Fruit fly (Drosophila melanogaster) whole organism, larva: Measurements from ENCODE around the gene Tpr2.

Source experiments
- noc ChIP-seq: fragments of 200-800 bp; sonication (Bioruptor generic); optimal IDR thresholded peaks from 3 replicates; lab custom pipeline; 2019; ENCODE audit warnings: missing biosample characterization, mild to moderate bottlenecking, missing genetic modification characterization, moderate library complexity

Gene Tpr2

DNA sequence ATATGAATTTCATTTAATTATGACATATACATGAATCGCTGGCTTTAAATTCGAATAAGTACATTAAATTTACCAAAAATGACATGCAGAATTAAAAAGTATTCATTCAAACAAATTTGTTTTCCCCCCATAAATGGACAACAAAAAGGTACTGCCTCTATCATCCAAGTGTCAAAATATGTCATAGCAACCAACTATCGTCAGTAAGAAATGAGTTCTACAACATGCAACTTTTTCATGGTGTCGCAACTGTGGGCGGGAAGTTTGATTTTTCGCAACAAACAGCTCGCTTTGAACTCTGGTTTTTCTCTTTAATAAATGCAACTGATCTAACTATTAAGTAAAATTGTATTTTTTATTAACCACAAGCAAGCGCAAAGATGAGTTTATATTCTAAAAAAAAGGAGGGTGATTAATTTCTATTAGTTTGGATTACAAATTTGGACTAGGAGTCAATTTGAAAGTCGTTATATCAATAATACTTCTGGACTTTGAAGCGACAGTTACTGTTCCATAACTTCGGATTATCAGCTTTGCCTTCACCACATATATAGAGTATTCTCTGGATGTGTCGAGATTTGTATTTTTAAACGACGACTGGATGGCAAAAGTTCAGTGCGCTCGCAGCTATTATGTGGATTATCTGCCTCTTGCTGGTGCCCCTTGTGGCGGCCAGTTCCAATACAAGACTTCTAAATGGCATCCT lies 3.6 kb upstream of the Tpr2 start, which contains the start of gene Nepl8:
Gene Nepl8, plus strand, starts transcription at position 578 of the 706 bp plus-strand sequence.
- no peak for TF ChIP-seq noc (tag; lab: Kevin White, UChicago)

DNA sequence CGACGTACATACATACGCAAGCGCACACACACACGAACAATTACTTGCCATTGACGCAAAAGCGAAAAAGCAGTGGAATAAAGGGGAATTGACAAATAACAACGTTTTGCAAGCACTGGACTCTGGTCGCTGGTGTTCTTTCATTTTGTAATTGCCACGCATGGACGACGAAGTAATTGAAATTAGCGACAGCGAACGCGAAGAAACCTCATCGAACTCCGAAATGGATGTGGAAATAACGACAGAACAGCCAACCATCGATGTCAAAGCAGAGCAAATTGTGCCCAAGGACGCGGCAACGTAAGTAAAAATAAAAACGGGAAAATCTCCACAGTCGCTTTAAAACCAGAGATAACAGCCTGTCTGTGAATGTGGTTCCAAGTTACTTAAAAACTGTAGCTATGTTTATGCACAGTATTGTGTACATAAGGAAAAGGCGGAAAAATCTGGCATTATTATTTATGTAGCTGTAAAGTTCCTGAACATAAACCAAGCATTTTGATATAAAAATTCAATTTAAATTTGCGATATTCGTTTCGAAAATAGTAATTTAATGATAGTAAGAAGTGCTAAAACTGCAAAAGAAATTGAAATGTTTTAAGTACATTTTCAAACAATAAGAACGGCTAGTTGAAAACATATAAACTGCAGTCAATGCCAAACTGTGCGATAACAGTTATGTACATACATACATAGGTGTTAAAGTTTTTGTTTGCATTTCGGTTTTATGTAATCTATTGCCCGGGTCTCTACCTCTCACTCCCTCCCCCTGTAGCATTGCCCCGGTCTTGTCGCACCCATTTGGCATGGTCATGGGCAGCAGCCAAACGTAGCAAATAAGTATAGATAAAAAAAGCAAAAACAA lies 644 bp downstream of the Tpr2 start:
- no peak for TF ChIP-seq noc (tag; lab: Kevin White, UChicago)

DNA sequence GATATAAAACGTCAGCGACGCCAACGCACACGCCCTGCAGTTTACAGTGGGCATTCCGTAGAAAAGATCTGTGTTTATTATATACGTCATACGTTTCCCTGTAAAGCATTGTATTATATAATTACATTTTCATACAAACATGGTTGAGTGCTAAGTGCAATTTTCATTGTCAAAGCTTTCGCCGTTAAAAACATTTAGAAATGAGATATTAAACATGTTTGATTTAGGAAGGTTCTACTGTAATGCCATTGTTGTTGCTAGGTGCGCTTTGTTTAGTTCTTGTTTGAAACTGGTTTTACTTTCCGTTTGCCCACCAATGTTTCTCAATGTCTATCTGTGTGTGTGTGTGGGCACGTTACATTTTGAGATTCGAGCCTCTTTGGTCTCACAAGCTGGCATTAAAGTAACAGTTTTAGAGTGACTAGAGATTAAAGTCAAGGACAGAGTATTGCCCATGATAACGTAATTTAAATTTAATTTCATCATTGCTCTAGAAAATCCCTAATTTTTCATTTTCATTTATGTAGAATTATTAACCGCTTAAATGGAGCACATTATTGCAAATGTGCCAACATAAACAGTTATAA lies 1.4 kb downstream of the Tpr2 start:
- TF ChIP-seq noc (tag; lab: Kevin White, UChicago), result peak; percentile 76

DNA sequence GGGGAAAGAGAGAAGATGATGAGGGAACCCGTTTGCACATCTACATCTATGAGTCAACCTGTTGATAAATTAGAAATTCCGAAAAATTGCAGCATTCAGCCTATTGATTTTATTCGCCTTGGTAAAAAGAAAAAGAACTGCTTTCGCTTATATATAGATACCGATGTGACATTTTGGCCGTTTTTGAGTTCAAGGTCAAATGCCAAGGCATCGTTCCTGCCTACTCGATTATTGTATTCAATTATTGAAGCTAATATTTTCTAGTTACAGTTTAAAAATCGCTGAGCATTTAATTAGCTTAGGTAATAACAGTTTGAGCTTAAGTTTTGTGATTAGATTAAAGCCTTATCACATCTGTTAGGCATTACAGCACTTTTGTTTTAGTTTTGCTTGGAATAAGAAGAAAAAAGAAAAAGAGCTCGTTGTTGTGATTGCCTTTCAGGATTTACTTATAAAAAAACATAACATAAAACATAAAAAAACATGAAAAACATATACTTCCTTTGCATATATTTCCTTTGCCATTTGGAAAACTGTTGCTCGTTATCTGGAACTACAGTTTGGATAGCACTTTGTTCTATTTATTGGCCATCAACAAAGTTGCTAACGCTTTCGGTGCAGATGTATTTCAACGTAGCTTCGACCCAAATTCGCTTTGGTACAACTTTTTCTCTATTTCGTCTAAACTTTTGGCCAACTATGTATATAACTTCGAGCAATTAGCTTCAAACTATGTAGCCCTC lies 2.8 kb downstream of the Tpr2 start:
- TF ChIP-seq noc (tag; lab: Kevin White, UChicago), result no peak

DNA sequence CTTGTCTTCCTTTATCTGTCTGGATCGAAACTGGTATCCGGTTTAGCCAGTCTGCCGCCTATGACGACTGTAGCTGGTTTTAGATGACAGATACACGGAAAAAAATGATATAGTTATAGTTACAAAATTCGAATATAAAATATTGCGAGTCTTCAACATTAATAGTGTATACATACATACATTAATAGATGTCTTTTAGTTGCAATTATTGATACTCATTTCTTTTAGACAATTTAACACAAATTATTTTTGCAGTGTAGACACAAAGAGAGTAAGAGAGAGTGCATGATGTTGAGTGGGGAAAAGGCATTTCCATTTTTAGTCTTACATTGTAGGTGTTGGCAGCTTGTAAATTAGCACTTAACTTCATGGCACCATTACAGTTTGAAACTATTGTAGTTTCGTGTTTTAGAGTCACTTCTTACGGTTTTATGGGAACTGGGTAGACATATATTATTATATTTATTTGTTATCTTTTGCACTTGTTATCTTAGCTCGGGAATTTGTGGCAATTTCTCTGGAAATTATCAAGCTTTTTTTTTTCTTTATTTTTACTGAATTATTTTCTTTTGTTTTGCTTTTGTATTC lies 3.9 kb downstream of the Tpr2 start:
- TF ChIP-seq noc (tag; lab: Kevin White, UChicago), result peak; percentile 87

DNA sequence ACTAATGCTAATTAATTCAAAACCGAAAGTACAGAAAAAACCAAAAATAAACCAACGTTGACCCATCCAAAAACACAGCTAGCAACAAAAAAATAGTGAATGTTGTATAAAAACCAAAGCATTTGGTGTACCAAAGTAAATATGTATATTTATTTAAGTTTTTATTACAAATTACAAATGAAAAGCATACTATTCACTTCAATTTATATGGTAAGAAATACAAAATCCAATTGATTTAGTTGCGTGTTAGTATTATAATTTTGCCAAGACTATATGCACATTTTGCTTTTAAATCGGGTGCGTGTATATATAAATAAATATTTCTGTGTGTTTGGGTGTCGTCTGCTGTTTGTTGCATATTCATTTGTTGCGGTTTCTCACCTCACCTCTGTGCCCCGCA lies 5.9 kb downstream of the Tpr2 start:
- no peak for TF ChIP-seq noc (tag; lab: Kevin White, UChicago)

DNA sequence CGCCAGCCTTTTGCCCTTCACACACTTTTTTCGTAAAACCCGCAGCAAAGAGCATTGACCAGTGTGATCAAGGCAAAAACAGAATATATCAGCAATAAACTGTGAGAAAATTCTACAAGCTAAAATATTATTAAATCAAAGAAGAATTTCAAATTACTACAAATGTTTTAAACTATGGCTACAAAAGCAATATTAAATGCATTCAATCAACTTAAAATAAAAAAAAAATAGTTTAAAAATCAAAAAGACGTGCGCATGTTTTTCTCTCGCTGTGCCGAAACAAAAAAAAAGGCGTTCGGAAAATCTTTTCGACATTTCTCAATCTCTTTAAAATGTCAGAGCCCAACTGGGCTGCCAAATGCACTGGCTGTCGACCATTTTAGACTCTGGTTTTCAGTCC lies 6.8 kb downstream of the Tpr2 start:
- no peak for TF ChIP-seq noc (tag; lab: Kevin White, UChicago)

DNA sequence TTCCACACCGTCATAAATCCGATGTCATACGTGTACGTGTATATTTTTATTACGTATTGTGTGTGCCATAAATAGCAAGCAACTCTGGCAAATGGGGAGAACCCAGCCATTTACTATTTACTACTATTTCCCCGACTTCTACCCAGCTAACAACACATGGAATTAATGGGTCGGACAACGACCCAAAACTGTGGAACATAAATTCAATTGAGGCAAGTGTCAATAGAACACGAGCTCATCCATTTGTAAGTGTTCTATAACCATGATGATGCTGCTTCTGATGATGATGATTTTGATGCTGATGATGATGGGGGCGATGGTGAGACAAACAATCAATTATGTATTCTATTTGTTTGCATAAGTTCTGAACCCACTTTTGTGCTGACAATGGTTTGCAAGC lies 8.2 kb downstream of the Tpr2 start:
- TF ChIP-seq noc (tag; lab: Kevin White, UChicago), result no peak

DNA sequence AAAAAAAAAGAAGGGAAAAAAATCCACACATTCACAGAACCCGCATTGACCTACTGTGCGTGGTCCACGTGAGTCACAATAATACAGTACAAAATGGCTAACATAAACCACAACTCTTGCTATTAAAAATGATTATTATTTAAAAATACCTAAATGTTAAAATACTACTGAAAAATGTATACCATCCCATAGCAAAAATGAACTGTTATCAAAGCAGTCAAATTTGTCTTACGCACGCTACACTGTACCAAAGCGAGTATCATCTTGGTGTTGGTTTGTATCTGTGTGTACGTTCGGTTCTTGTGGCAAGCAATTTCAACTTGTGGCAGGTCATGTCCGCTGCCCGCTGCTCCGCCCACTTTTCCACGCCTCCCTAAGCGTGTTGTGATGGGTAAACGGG lies 9.1 kb downstream of the Tpr2 start:
- TF ChIP-seq noc (tag; lab: Kevin White, UChicago), result peak; percentile 79

DNA sequence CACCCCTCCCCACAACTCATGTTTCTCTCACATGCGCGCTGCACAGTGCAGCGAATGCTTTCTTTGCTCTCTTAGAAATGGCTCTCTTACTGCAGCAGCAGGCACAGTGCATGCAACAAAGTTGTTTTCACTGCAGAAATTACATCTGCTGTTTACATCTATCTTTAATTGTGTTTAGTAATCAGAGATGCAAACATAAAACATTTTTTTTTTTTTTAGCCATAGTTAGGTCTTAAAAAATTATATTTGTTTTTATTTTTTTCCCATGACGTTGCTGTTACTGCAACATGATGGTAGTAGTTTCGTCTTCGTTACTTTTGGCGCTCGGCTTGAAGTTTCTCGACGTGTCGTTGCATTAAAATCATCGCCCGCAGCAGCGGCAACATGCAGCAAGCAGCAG lies 10.0 kb downstream of the Tpr2 start:
- TF ChIP-seq noc (tag; lab: Kevin White, UChicago), result no peak

DNA sequence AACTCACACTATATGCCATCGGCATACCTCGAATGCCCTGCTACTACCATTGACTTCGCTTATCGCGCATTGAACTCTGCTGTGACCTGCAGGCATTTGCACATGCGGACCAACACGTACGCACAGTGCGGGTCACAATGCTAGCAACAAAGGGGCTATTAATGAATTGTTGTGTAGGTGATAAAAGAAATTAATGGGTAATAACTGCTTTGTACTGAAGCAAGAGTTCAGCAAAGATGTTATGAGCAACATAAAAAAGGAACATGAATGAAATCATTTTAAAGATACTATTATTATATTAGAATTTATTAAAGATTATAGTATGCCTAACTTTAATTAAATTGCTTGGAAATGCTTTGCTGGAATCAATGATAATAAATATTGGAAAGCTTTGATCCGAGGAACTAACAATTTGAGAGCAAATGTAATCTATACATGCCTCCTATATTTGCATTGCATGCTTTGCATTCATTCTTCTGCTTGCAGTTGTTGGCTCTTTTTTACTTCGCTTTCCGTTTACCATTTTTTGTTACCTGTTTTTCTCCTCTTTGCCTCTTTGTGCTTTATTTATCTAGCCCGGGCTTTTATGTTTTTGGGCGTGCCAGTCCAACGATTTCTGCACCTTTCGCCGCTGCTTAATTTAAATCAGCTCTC lies 11.7 kb downstream of the Tpr2 start:
- TF ChIP-seq noc (tag; lab: Kevin White, UChicago), result no peak

DNA sequence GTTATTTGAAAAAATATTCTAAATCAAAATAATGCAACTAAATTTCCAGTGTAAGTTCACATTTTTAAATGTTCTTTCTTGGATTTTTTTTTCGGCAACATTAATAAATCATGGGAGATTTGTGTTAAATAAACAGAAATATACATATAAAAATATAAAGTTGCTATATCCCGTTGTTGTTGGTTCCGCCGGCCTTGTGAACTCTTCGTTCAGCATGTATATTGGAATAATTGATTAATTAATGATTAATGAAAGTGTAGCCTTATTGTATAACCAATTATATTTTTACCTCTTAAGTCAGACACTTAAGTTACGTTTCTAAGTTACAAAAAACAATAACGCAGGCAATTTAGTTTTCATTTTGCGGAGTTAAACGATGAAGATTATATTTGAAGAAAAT lies 15.9 kb downstream of the Tpr2 start:
- TF ChIP-seq noc (tag; lab: Kevin White, UChicago), result no peak

DNA sequence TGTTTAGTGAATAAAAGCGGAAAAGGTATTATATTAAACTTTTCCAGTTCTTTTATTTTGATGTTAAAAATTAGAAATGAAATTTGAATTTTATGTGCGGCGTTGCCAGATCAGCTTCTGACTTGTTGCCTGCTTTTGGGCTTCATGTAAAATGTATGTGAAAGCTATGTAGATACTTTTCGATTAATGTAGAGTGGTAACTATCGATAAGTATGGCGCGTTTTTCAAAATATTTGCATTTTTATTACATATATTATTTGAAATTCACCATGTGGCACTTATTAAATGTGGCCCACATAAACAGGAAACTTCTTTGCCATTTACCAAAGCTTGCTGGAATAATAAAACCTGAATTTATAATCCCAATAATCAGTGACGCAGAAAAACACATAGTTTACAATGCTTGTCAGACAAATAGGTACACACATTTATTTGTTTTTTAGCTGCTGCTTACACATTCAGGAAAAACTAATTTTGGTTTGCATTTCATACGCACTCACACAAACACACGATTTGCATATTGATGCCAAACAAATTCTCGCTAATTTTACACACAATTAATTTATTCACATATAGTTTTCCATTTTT lies 16.4 kb downstream of the Tpr2 start:
- no peak for TF ChIP-seq noc (tag; lab: Kevin White, UChicago)

DNA sequence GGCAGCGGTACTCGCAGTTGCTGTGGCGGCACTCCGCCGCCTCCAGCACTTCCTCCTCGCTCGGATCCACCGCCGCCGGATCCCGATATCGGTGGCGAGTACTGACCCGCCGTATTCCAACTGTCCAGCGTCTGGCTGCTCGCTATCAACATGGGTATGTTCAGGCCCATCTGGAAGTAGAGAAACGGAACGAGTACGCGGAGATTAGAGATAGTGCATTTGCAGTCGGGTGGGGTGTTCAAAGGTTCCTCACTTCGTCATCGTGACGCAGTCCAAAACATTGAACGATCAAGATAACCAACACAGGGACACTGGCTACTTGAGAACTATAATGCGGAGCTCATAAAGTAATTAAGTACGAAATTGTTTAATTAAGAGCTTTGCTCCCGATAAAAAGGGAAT lies 19.9 kb downstream of the Tpr2 start:
- TF ChIP-seq noc (tag; lab: Kevin White, UChicago), result no peak
